Fruit fly (Drosophila melanogaster): ENCODE measurements around the gene Phf5a.

Phf5a gene

DNA sequence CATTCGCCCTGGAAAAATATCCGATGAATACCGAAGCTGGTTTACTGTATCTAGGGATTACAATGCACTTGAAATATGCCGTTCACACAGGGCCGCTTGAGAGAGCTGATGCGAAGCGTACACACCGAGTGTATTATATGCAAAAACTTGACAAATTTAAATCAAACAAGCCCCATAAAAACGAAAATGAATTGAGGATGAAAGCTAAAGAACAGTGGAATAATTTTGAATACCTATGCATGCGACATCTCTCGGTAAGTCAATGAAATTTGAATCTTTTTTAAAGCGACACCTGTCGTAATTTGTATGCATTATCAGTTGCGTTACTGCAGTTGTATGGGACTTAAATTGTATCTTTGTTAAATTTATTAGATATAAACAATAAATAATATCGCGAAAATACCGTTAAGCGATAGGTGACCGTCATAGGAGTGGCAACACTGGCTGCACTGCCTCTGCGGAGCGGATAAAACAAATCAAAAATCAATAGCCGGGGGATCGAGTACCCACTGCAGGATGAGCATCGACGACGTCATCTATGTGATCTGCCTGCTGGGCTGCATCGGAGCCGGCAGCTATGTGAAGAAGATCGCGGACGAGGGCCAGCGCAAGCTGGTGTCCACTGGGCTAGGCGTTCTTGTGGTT, 34.6 kb downstream of the Phf5a start, which contains the start of gene frj (continued):
- TF ChIP-seq CG6813 (GFP tag; optimal IDR thresholded peaks at IDR 0.05) (no peak), CG15601 (tag; optimal IDR thresholded peaks at IDR 0.05) (peak; percentile 46), CG2120 (GFP tag; optimal IDR thresholded peaks at IDR 0.05) (peak; percentile 74), CG12299 (tag; optimal IDR thresholded peaks at IDR 0.05) (peak; percentile 62), ase (GFP tag; IDR thresholded peaks at IDR 0.05) (peak; percentile 69; the same call in 2 of the 3 replicates), phol (tag; optimal IDR thresholded peaks at IDR 0.05) (peak; percentile 80), CG11247 (GFP tag; IDR thresholded peaks at IDR 0.05) (peak; percentile 56), CG10267 (tag; optimal IDR thresholded peaks at IDR 0.05) (peak; percentile 69), unc-4 (GFP tag; IDR thresholded peaks at IDR 0.05; ENCODE audit: partially characterized antibody) (peak; percentile 63), chif (GFP tag; optimal IDR thresholded peaks at IDR 0.05) (peak; percentile 63 to 65), CG12744 (GFP tag; optimal IDR thresholded peaks at IDR 0.05) (peak; percentile 12), CG10565 (GFP tag; optimal IDR thresholded peaks at IDR 0.05) (no peak), CG3163 (GFP tag; optimal IDR thresholded peaks at IDR 0.05) (no peak), disco-r (GFP tag; optimal IDR thresholded peaks at IDR 0.05) (no peak), CG42726 (GFP tag; IDR thresholded peaks at IDR 0.05; ENCODE audit: partially characterized antibody) (peak; percentile 59; the same call in 1 of the 2 replicates), sna (GFP tag; IDR thresholded peaks at IDR 0.05; ENCODE audit: partially characterized antibody) (peak; percentile 68), CG4854 (GFP tag; optimal IDR thresholded peaks at IDR 0.05) (no peak), D19A (tag; optimal IDR thresholded peaks at IDR 0.05) (peak; percentile 42), CG32532 (GFP tag; IDR thresholded peaks at IDR 0.05) (peak; percentile 77), Rx (GFP tag; IDR thresholded peaks at IDR 0.05) (peak; percentile 56), eyg (GFP tag; optimal IDR thresholded peaks at IDR 0.05) (peak; percentile 42), ind (GFP tag; optimal IDR thresholded peaks at IDR 0.05) (peak; percentile 73), wek (GFP tag; optimal IDR thresholded peaks at IDR 0.05) (no peak), Hr3 (GFP tag; optimal IDR thresholded peaks at IDR 0.05) (peak; percentile 78), tio (GFP tag; optimal IDR thresholded peaks at IDR 0.05) (no peak), CG18476 (GFP tag; optimal IDR thresholded peaks at IDR 0.05) (peak; percentile 33), gfzf (GFP tag; optimal IDR thresholded peaks at IDR 0.05) (peak; percentile 95), Opbp (GFP tag; IDR thresholded peaks at IDR 0.05; ENCODE audit: partially characterized antibody) (peak; percentile 63), bcd (GFP tag; optimal IDR thresholded peaks at IDR 0.05) (peak; percentile 68), gt (GFP tag; IDR thresholded peaks at IDR 0.05) (no peak), ERR (GFP tag; optimal IDR thresholded peaks at IDR 0.05) (no peak), tll (GFP tag; optimal IDR thresholded peaks at IDR 0.05) (peak in 1 of 2 experiments; percentile 91), CG14860 (GFP tag; IDR thresholded peaks at IDR 0.05; ENCODE audit: partially characterized antibody) (peak; percentile 60; the same call in 2 of the 3 replicates), bab2 (GFP tag; optimal IDR thresholded peaks at IDR 0.05) (peak; percentile 67), H2.0 (GFP tag; IDR thresholded peaks at IDR 0.05) (peak; percentile 56), Antp (GFP tag; optimal IDR thresholded peaks at IDR 0.05) (peak; percentile 79), Atf3 (GFP tag; optimal IDR thresholded peaks at IDR 0.05) (peak; percentile 60), CG30403 (GFP tag; optimal IDR thresholded peaks at IDR 0.05) (peak; percentile 78), dati (GFP tag; IDR thresholded peaks at IDR 0.05) (no peak), vnd (GFP tag; IDR thresholded peaks at IDR 0.05; ENCODE audit: partially characterized antibody) (0 out of 3 replicates have a peak, but pooled peaks have one; percentile 18), CG1603 (tag; optimal IDR thresholded peaks at IDR 0.05) (peak; percentile 88), Ravus (GFP tag; IDR thresholded peaks at IDR 0.05) (no peak), CG17829 (tag; optimal IDR thresholded peaks at IDR 0.05) (peak; percentile 65), Asciz (GFP tag; optimal IDR thresholded peaks at IDR 0.05) (no peak), bbx (GFP tag; IDR thresholded peaks at IDR 0.05; ENCODE audit: partially characterized antibody) (peak; percentile 61), CG13624 (GFP tag; optimal IDR thresholded peaks at IDR 0.05) (peak; percentile 68), nom (GFP tag; optimal IDR thresholded peaks at IDR 0.05) (no peak), gcm2 (GFP tag; optimal IDR thresholded peaks at IDR 0.05) (no peak), CG12236 (GFP tag; optimal IDR thresholded peaks at IDR 0.05) (peak; percentile 31)
